Fruit fly (Drosophila melanogaster) whole organism, embryonic: ENCODE data around the gene Frmd5.

Experiments used
- Awh ChIP-seq: fragments of 200-800 bp; sonication (Bioruptor generic); IDR thresholded peaks from 2 replicates; pipeline ENCODE4, ENCODE4 v1.3.6; 2022; ENCODE audit warnings: missing biosample characterization, missing genetic modification characterization
- BEAF-32 ChIP-seq: fragments of 200-800 bp; sonication (Bioruptor generic); optimal IDR thresholded peaks from 3 replicates; lab custom pipeline; 2017; ENCODE audit warnings: missing biosample characterization, missing genetic modification characterization, mild to moderate bottlenecking, moderate library complexity, missing genetic modification reagents
- Bteb2 ChIP-seq: fragments of 200-800 bp; sonication (Bioruptor generic); optimal IDR thresholded peaks from 2 replicates; lab custom pipeline; 2016; ENCODE audit warnings: missing biosample characterization, missing genetic modification characterization
- CG10321 ChIP-seq: fragments of 200-800 bp; sonication (Bioruptor generic); IDR thresholded peaks from 2 replicates; pipeline ENCODE4 v1.3.6; 2022; ENCODE audit warnings: missing biosample characterization, missing genetic modification characterization
- CG12659 ChIP-seq: fragments of 200-800 bp; sonication (Bioruptor generic); optimal IDR thresholded peaks from 3 replicates; lab custom pipeline; 2017; ENCODE audit warnings: mild to moderate bottlenecking, missing biosample characterization, missing genetic modification reagents, missing genetic modification characterization
- CG12769 ChIP-seq: fragments of 200-800 bp; sonication (Bioruptor generic); optimal IDR thresholded peaks from 2 replicates; lab custom pipeline; 2019; ENCODE audit warnings: missing biosample characterization, mild to moderate bottlenecking, missing genetic modification characterization, moderate library complexity
- CG17912 ChIP-seq: fragments of 200-800 bp; sonication (Bioruptor generic); optimal IDR thresholded peaks from 2 replicates; lab custom pipeline; 2018; ENCODE audit warnings: missing biosample characterization, mild to moderate bottlenecking, missing genetic modification characterization
- CG2116 ChIP-seq: fragments of 200-800 bp; sonication (Bioruptor generic); optimal IDR thresholded peaks from 3 replicates; lab custom pipeline; 2018; ENCODE audit warnings: missing biosample characterization, mild to moderate bottlenecking, missing genetic modification characterization
- CG2199 ChIP-seq: fragments of 200-800 bp; sonication (Bioruptor generic); IDR thresholded peaks from 3 replicates; pipeline ENCODE4 v1.3.6; 2022; ENCODE audit warnings: missing biosample characterization, missing genetic modification characterization
- CG2889 ChIP-seq: fragments of 200-800 bp; sonication (Bioruptor generic); IDR thresholded peaks from 3 replicates; pipeline ENCODE4 v1.3.6; 2022; ENCODE audit warnings: missing biosample characterization, missing genetic modification characterization
- CG32767 ChIP-seq: fragments of 200-800 bp; sonication (Bioruptor generic); IDR thresholded peaks from 2 replicates; pipeline ENCODE4 v1.3.6; 2022; ENCODE audit warnings: missing biosample characterization, missing genetic modification characterization
- CG34376 ChIP-seq: fragments of 200-800 bp; sonication (Bioruptor generic); optimal IDR thresholded peaks from 2 replicates; lab custom pipeline; 2018; ENCODE audit warnings: missing biosample characterization, mild to moderate bottlenecking, missing genetic modification characterization
- CG34422 ChIP-seq: fragments of 200-800 bp; sonication (Bioruptor generic); IDR thresholded peaks from 3 replicates; pipeline ENCODE4 v1.3.6; 2022; ENCODE audit warnings: missing biosample characterization, missing genetic modification characterization
- CG6854 ChIP-seq: fragments of 200-800 bp; sonication (Bioruptor generic); optimal IDR thresholded peaks from 3 replicates; lab custom pipeline; 2017; ENCODE audit warnings: missing biosample characterization, mild to moderate bottlenecking, missing genetic modification characterization
- CG7271 ChIP-seq: fragments of 200-800 bp; sonication (Bioruptor generic); optimal IDR thresholded peaks from 2 replicates; lab custom pipeline; 2018; ENCODE audit warnings: missing biosample characterization, mild to moderate bottlenecking, missing genetic modification characterization, moderate library complexity
- CG8290 ChIP-seq, 3 experiments: fragments of 200-800 bp; sonication (Bioruptor generic); optimal IDR thresholded peaks; 2 replicates each; lab custom pipeline; 2016 to 2019; ENCODE audit warnings: missing biosample characterization in 3 of 3, missing genetic modification characterization in 3 of 3, mild to moderate bottlenecking in 2 of 3, moderate library complexity in 1 of 3
- Camta ChIP-seq: fragments of 200-800 bp; sonication (Bioruptor generic); optimal IDR thresholded peaks from 2 replicates; lab custom pipeline; 2016; ENCODE audit warnings: missing biosample characterization, missing genetic modification characterization
- D ChIP-seq, 2 experiments: fragments of 200-800 bp in 1 of 2; fragments of >200 bp in 1 of 2; sonication (Bioruptor generic) in 1 of 2; optimal IDR thresholded peaks; 2 replicates in 1 of 2; 3 replicates in 1 of 2; lab custom pipeline; 2017; ENCODE audit warnings: mild to moderate bottlenecking in 1 of 2, missing biosample characterization in 1 of 2, missing genetic modification characterization in 1 of 2, missing genetic modification reagents in 1 of 2
- D19A ChIP-seq: fragments of 200-800 bp; optimal IDR thresholded peaks from 3 replicates; lab custom pipeline; 2019; ENCODE audit warnings: missing biosample characterization, mild to moderate bottlenecking, missing genetic modification characterization, moderate library complexity
- Dad ChIP-seq: fragments of 200-800 bp; sonication (Bioruptor generic); optimal IDR thresholded peaks from 3 replicates; lab custom pipeline; 2016; ENCODE audit warnings: missing biosample characterization, missing genetic modification characterization
- E2f2 ChIP-seq: fragments of 200-800 bp; sonication (Bioruptor generic); IDR thresholded peaks from 2 replicates; pipeline ENCODE4 v1.3.6; 2022; ENCODE audit warnings: missing biosample characterization, missing genetic modification characterization
- Elba2 ChIP-seq: fragments of 200-800 bp; sonication (Bioruptor generic); optimal IDR thresholded peaks from 3 replicates; lab custom pipeline; 2016; ENCODE audit warnings: missing biosample characterization, missing genetic modification characterization
- Fer1 ChIP-seq: fragments of 200-800 bp; sonication (Bioruptor generic); optimal IDR thresholded peaks from 2 replicates; lab custom pipeline; 2017; ENCODE audit warnings: missing biosample characterization, mild to moderate bottlenecking, missing genetic modification characterization
- HmgZ ChIP-seq: fragments of 200-800 bp; sonication (Bioruptor generic); optimal IDR thresholded peaks from 2 replicates; lab custom pipeline; 2018; ENCODE audit warnings: missing biosample characterization, mild to moderate bottlenecking, missing genetic modification characterization
- Hr78 ChIP-seq, 2 experiments: fragments of 200-800 bp in 1 of 2; fragments of >200 bp in 1 of 2; sonication (Bioruptor generic) in 1 of 2; optimal IDR thresholded peaks; 2 replicates each; lab custom pipeline; 2017 to 2019; ENCODE audit warnings: missing biosample characterization in 2 of 2, missing genetic modification characterization in 2 of 2, mild to moderate bottlenecking in 1 of 2, moderate library complexity in 1 of 2
- Hsf ChIP-seq: fragments of 200-800 bp; sonication (Bioruptor generic); optimal IDR thresholded peaks from 3 replicates; lab custom pipeline; 2016; ENCODE audit warnings: missing biosample characterization, missing genetic modification characterization
- MBD-R2 ChIP-seq: fragments of 200-800 bp; sonication (Bioruptor generic); IDR thresholded peaks from 2 replicates; pipeline ENCODE4 v1.3.6; 2022; ENCODE audit warnings: missing biosample characterization, missing genetic modification characterization
- MESR4 ChIP-seq: fragments of 200-800 bp; sonication (Bioruptor generic); optimal IDR thresholded peaks from 2 replicates; lab custom pipeline; 2018; ENCODE audit warnings: missing biosample characterization, mild to moderate bottlenecking, missing genetic modification characterization, moderate library complexity
- MTF-1 ChIP-seq: fragments of 200-800 bp; sonication (Bioruptor generic); optimal IDR thresholded peaks from 2 replicates; lab custom pipeline; 2018; ENCODE audit warnings: missing biosample characterization, mild to moderate bottlenecking, missing genetic modification characterization, borderline replicate concordance
- NC2β ChIP-seq: fragments of 200-800 bp; sonication (Bioruptor generic); optimal IDR thresholded peaks from 2 replicates; lab custom pipeline; 2016; ENCODE audit warnings: missing biosample characterization, missing genetic modification characterization
- NFAT ChIP-seq: fragments of 200-800 bp; sonication (Bioruptor generic); IDR thresholded peaks from 2 replicates; pipeline ENCODE4 v1.3.6; 2022; ENCODE audit warnings: missing biosample characterization, missing genetic modification characterization
- Rx ChIP-seq: fragments of 200-800 bp; sonication (Bioruptor generic); IDR thresholded peaks from 2 replicates; pipeline ENCODE4 v1.3.6; 2022; ENCODE audit warnings: missing biosample characterization, missing genetic modification characterization
- Scr ChIP-seq: fragments of 200-800 bp; sonication (Bioruptor generic); IDR thresholded peaks from 2 replicates; pipeline ENCODE4 v1.3.6; 2022; ENCODE audit warnings: missing biosample characterization, missing genetic modification characterization; ENCODE audit not compliant: partially characterized antibody
- YL-1 ChIP-seq: fragments of 200-800 bp; sonication (Bioruptor generic); optimal IDR thresholded peaks from 3 replicates; lab custom pipeline; 2017; ENCODE audit warnings: missing biosample characterization, mild to moderate bottlenecking, missing genetic modification characterization
- caup ChIP-seq: fragments of 200-800 bp; sonication (Bioruptor generic); optimal IDR thresholded peaks from 3 replicates; lab custom pipeline; 2017; ENCODE audit warnings: missing biosample characterization, mild to moderate bottlenecking, missing genetic modification characterization, moderate library complexity; ENCODE audit not compliant: severe bottlenecking
- dimm ChIP-seq: fragments of 200-800 bp; sonication (Bioruptor generic); IDR thresholded peaks from 2 replicates; pipeline ENCODE4 v1.3.6; 2022; ENCODE audit warnings: missing biosample characterization, missing genetic modification characterization
- esg ChIP-seq: fragments of 200-800 bp; sonication (Bioruptor generic); conservative IDR thresholded peaks from 2 replicates; pipeline ENCODE4 v1.3.6; 2022; ENCODE audit warnings: missing biosample characterization, missing genetic modification characterization
- exex ChIP-seq: fragments of 200-800 bp; sonication (Bioruptor generic); optimal IDR thresholded peaks from 4 replicates; lab custom pipeline; 2018; ENCODE audit warnings: missing biosample characterization, mild to moderate bottlenecking, missing genetic modification characterization, moderate library complexity
- ftz-f1 ChIP-seq: fragments of 200-800 bp; sonication (Bioruptor generic); optimal IDR thresholded peaks from 2 replicates; lab custom pipeline; 2016; ENCODE audit warnings: missing biosample characterization, missing genetic modification characterization
- gro ChIP-seq: fragments of 200-800 bp; sonication (Bioruptor generic); optimal IDR thresholded peaks from 2 replicates; lab custom pipeline; 2016; ENCODE audit warnings: missing biosample characterization, missing genetic modification characterization
- jigr1 ChIP-seq: fragments of 200-800 bp; sonication (Bioruptor generic); IDR thresholded peaks from 3 replicates; pipeline ENCODE4 v1.3.6; 2022; ENCODE audit warnings: missing biosample characterization, missing genetic modification characterization
- mirr ChIP-seq: fragments of 200-800 bp; sonication (Bioruptor generic); optimal IDR thresholded peaks from 3 replicates; lab custom pipeline; 2018; ENCODE audit warnings: missing biosample characterization, mild to moderate bottlenecking, missing genetic modification characterization
- pho ChIP-seq: fragments of 200-800 bp; sonication (Bioruptor generic); optimal IDR thresholded peaks from 2 replicates; lab custom pipeline; 2016; ENCODE audit warnings: missing biosample characterization, missing genetic modification characterization
- pzg ChIP-seq: fragments of 200-800 bp; sonication (Bioruptor generic); optimal IDR thresholded peaks from 3 replicates; lab custom pipeline; 2018; ENCODE audit warnings: missing biosample characterization, mild to moderate bottlenecking, missing genetic modification characterization, moderate library complexity
- salm ChIP-seq: fragments of 200-800 bp; sonication (Bioruptor generic); optimal IDR thresholded peaks from 2 replicates; lab custom pipeline; 2018; ENCODE audit warnings: missing biosample characterization, mild to moderate bottlenecking, missing genetic modification characterization
- scrt ChIP-seq: fragments of 200-800 bp; sonication (Bioruptor generic); optimal IDR thresholded peaks from 2 replicates; lab custom pipeline; 2018; ENCODE audit warnings: missing biosample characterization, mild to moderate bottlenecking, missing genetic modification characterization, moderate library complexity
- sd ChIP-seq: fragments of 200-800 bp; sonication (Bioruptor generic); optimal IDR thresholded peaks from 3 replicates; lab custom pipeline; 2018; ENCODE audit warnings: missing biosample characterization, mild to moderate bottlenecking, missing genetic modification characterization, moderate library complexity
- sens ChIP-seq: fragments of 200-800 bp; sonication (Bioruptor generic); peaks from one replicate; lab custom pipeline; 2016; ENCODE audit warnings: missing biosample characterization, missing genetic modification characterization
- so ChIP-seq: fragments of 200-800 bp; sonication (Bioruptor generic); IDR thresholded peaks from 3 replicates; pipeline ENCODE4 v1.3.6; 2022; ENCODE audit warnings: missing biosample characterization, missing genetic modification characterization
- vvl ChIP-seq: fragments of 200-800 bp; sonication (Bioruptor generic); IDR thresholded peaks from 2 replicates; pipeline ENCODE4 v1.3.6; 2022; ENCODE audit warnings: missing biosample characterization, missing genetic modification characterization

Frmd5 gene

DNA sequence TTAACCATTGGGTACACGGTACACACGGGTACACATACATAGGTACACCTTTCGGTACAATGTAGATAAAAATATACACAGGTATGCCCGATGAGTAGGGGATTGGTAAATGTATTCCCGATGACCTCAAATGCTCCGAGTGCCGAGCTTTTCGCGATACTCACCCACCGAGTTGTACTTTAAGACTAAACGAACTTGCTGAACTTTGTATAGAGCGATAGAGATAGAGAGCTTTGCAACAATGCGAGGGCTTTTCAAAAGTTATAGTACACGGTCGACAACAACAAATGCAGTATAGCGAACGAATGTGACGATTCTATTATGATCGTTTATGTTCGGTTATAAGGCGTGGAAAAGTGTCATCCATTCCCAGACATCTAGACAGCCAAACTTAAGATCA is 22.6 kb upstream of the Frmd5 start (continued):
- peak; percentile 80 for TF ChIP-seq ftz-f1 (GFP tag; lab: Kevin White, UChicago)
- peak; percentile 65 for TF ChIP-seq exex (tag; lab: Kevin White, UChicago)
- no peak for TF ChIP-seq CG10321
- peak; percentile 11 for TF ChIP-seq gro (GFP tag; lab: Kevin White, UChicago)
- no peak for TF ChIP-seq scrt
- TF ChIP-seq caup (GFP tag; lab: Kevin White, UChicago): peak; percentile 36
- no peak for TF ChIP-seq D19A (tag; lab: Kevin White, UChicago)
- TF ChIP-seq NC2β (GFP tag; lab: Kevin White, UChicago): no peak
- TF ChIP-seq Awh (GFP tag; lab: Robert Waterston, UW): no peak
- no peak for TF ChIP-seq CG34422
- TF ChIP-seq mirr (GFP tag; lab: Kevin White, UChicago): peak; percentile 91
- no peak for TF ChIP-seq Bteb2
- TF ChIP-seq D (optimal IDR thresholded peaks at IDR 0.05; lab: Kevin White, UChicago): no peak
- no peak for TF ChIP-seq D (GFP tag; optimal IDR thresholded peaks at IDR 0.05; lab: Kevin White, UChicago)
- no peak for TF ChIP-seq Scr (GFP tag; lab: Robert Waterston, UW)
- no peak for TF ChIP-seq esg
- peak; percentile 7 for TF ChIP-seq MESR4 (GFP tag; lab: Kevin White, UChicago)
- no peak for TF ChIP-seq Hsf (GFP tag; lab: Kevin White, UChicago)
- peak; percentile 15 for TF ChIP-seq MTF-1
- no peak for TF ChIP-seq jigr1 (GFP tag; lab: Robert Waterston, UW)
- TF ChIP-seq vvl (GFP tag; lab: Robert Waterston, UW): peak; percentile 23; the same call in 1 of the 2 replicates
- TF ChIP-seq CG17912: peak; percentile 23
- peak; percentile 58; the same call in 1 of the 3 replicates for TF ChIP-seq so (GFP tag; lab: Robert Waterston, UW)
- TF ChIP-seq Dad (GFP tag; lab: Kevin White, UChicago): no peak
- no peak for TF ChIP-seq BEAF-32 (GFP tag; lab: Kevin White, UChicago)
- peak; percentile 87 for TF ChIP-seq CG2199
- TF ChIP-seq dimm (GFP tag; lab: Robert Waterston, UW): no peak
- peak; percentile 23 for TF ChIP-seq HmgZ
- TF ChIP-seq Camta: no peak
- no peak for TF ChIP-seq YL-1
- peak in 1 of 2 experiments; percentile 97 for TF ChIP-seq Hr78 (GFP tag; optimal IDR thresholded peaks at IDR 0.05; lab: Kevin White, UChicago)
- peak; percentile 91 for TF ChIP-seq CG34376 (GFP tag; lab: Kevin White, UChicago)
- TF ChIP-seq Rx (GFP tag; lab: Robert Waterston, UW): no peak
- TF ChIP-seq CG12659 (GFP tag; lab: Kevin White, UChicago): peak; percentile 13
- no peak for TF ChIP-seq CG7271 (tag; lab: Kevin White, UChicago)
- TF ChIP-seq pzg (GFP tag; lab: Kevin White, UChicago): peak; percentile 18
- no peak for TF ChIP-seq Elba2 (GFP tag; lab: Kevin White, UChicago)
- TF ChIP-seq CG8290 (GFP tag; optimal IDR thresholded peaks at IDR 0.05; lab: Kevin White, UChicago): no peak
- peak in 1 of 2 experiments; percentile 67 for TF ChIP-seq CG8290 (tag; optimal IDR thresholded peaks at IDR 0.05; lab: Kevin White, UChicago)
- 0 out of 2 replicates have a peak, but pooled peaks have one; percentile 19 for TF ChIP-seq CG32767 (GFP tag; lab: Robert Waterston, UW)
- TF ChIP-seq CG12769 (tag; lab: Kevin White, UChicago): peak; percentile 98
- peak; percentile 3; the same call in 1 of the 2 replicates for TF ChIP-seq NFAT (GFP tag; lab: Robert Waterston, UW)
- no peak for TF ChIP-seq CG2889 (GFP tag; lab: Robert Waterston, UW)
- no peak for TF ChIP-seq CG2116 (GFP tag; lab: Kevin White, UChicago)
- no peak for TF ChIP-seq salm (tag; lab: Kevin White, UChicago)
- TF ChIP-seq sd (tag; lab: Kevin White, UChicago): peak; percentile 89
- TF ChIP-seq CG6854 (GFP tag; lab: Kevin White, UChicago): peak; percentile 8
- peak; percentile 24 for TF ChIP-seq pho
- TF ChIP-seq E2f2 (GFP tag; lab: Robert Waterston, UW): peak; percentile 26; the same call in 1 of the 2 replicates
- peak; percentile 25; the same call in 1 of the 2 replicates for TF ChIP-seq MBD-R2 (GFP tag; lab: Robert Waterston, UW)
- peak; percentile 56 for TF ChIP-seq Fer1 (GFP tag; lab: Kevin White, UChicago)
- TF ChIP-seq sens (GFP tag; lab: Kevin White, UChicago): peak; percentile 20
